Worm (Caenorhabditis elegans) whole organism, early embryonic: ENCODE results near the gene str-139.

Source experiments
- B0310.2 ChIP-seq: sonication (generic microtip); optimal IDR thresholded peaks from 2 replicates; lab custom pipeline; 2016; ENCODE audit warnings: mild to moderate bottlenecking, missing genetic modification characterization, missing compliant biosample characterization
- F13C5.2 ChIP-seq: sonication (generic microtip); optimal IDR thresholded peaks from 2 replicates; lab custom pipeline; 2017; ENCODE audit warnings: mild to moderate bottlenecking, missing genetic modification characterization, inconsistent platforms, missing compliant biosample characterization
- aly-1 ChIP-seq: sonication (generic microtip); optimal IDR thresholded peaks from 2 replicates; lab custom pipeline; 2016; ENCODE audit warnings: missing genetic modification characterization, missing compliant biosample characterization
- ama-1 ChIP-seq: fragments of 150-350 bp; optimal IDR thresholded peaks from 2 replicates; lab custom pipeline; 2014
- ets-7 ChIP-seq: sonication (generic microtip); optimal IDR thresholded peaks from 2 replicates; lab custom pipeline; 2016; ENCODE audit warnings: missing genotype, missing genetic modification characterization, missing compliant biosample characterization
- hmg-4 ChIP-seq: fragments of 200-800 bp; sonication (Bioruptor generic); optimal IDR thresholded peaks from 2 replicates; lab custom pipeline; 2018; ENCODE audit warnings: mild to moderate bottlenecking, missing genetic modification characterization, missing compliant biosample characterization
- hnd-1 ChIP-seq: sonication (generic microtip); optimal IDR thresholded peaks from 2 replicates; lab custom pipeline; 2016; ENCODE audit warnings: missing genetic modification characterization, missing compliant biosample characterization
- tbx-11 ChIP-seq: fragments of 200-800 bp; sonication (Bioruptor generic); IDR thresholded peaks from 2 replicates; pipeline ENCODE4 v1.3.6; 2022; ENCODE audit warnings: missing genetic modification characterization, missing compliant biosample characterization

DNA sequence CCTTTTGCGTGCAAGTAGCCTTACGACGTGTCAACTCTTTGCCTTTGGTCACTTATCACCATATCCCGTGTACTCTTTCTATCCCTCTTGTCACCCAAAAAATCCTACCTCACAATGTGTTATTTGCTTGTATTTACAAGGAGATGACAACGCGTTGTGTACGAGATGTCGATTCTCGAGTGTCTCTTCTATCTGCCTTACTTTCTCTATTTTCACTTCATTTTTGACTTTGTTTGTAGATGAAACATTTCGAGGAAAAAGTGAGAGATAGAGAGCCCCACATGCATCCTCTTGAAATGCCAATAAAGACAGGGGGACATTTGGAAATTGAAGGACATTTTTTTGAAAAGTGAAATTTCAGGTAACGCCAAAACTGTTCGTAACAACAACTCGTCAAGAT, 48.8 kb upstream of the str-139 start:
- TF ChIP-seq ama-1 (no peak), aly-1 (tag; lab: Kevin White, UChicago) (no peak), ets-7 (no peak), F13C5.2 (tag; lab: Kevin White, UChicago) (no peak), tbx-11 (GFP tag; lab: Robert Waterston, UW) (no peak), B0310.2 (tag; lab: Kevin White, UChicago) (no peak), hmg-4 (GFP tag; lab: Kevin White, UChicago) (no peak), hnd-1 (tag; lab: Kevin White, UChicago) (no peak)
